Worm (Caenorhabditis elegans): ENCODE measurements around the gene F43H9.3.

DNA sequence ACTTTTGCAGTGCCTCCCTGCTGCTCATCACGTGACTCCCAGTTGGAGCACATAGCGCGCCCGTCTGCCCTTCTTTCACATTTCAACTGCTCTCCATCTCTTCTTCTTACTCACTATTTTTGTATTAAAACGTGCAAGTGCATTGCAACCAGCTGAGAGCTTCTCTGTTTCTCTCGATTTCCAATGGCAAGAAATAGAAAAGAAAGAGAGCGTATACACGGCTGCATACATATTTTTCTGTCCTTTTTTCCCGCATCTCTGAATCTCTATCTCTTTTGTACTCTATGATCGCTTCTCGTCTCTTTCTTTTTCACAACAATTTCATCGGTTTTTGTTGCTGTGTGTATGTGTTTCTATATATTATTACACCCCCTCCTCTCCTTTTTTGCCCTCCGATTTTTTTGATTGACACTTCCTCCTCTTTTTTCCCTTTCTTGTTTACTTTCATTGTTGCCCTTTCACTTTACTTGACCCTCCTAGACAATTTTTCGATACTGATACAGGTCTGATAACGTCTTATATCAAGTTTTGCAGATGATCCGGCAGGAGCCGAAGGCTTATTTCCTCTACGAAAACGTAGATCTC is 23.7 kb downstream of the F43H9.3 start, which contains the start of gene Y97E10AR.1:
- no peak for TF ChIP-seq sea-2 (GFP tag; IDR thresholded peaks at IDR 0.05)
- no peak for TF ChIP-seq Y53F4B.3 (GFP tag; IDR thresholded peaks at IDR 0.05)
- TF ChIP-seq lag-1 (GFP tag; IDR thresholded peaks at IDR 0.05), result no peak
- TF ChIP-seq aptf-2 (GFP tag; conservative IDR thresholded peaks at IDR 0.05), result no peak
- TF ChIP-seq F10E7.11 (tag; optimal IDR thresholded peaks at IDR 0.05), result no peak
- peak; percentile 85 for TF ChIP-seq attf-5 (GFP tag; optimal IDR thresholded peaks at IDR 0.05)
- TF ChIP-seq dpl-1 (GFP tag; optimal IDR thresholded peaks at IDR 0.05), result no peak
- no peak; the same call in 1 of the 2 replicates for TF ChIP-seq C06A6.2 (GFP tag; conservative IDR thresholded peaks at IDR 0.05)

Measured in whole organism, young adult.